ENCODE assay signal across 4 fruit fly cellular contexts in genomic region chr3R:28118111-28118510, dm6.
TF ChIP-seq lines count a peak whose summit lies in the region.

No protein-coding gene starts in this region.

- no peak for TF ChIP-seq CTCF in whole organism, embryonic (GFP tag; optimal IDR thresholded peaks at IDR 0.05; lab: Kevin White, UChicago)

TF ChIP-seq in whole organism, embryonic, 481 proteins besides CTCF, POLR2A, EP300 and RAD21 (continues in another document):
- TF ChIP-seq Ets65A (GFP tag; lab: Kevin White, UChicago) (peak; percentile 50), dysf (GFP tag; IDR thresholded peaks at IDR 0.05; lab: Robert Waterston, UW) (peak; percentile 56; the same call in 1 of the 3 replicates), vvl (GFP tag; IDR thresholded peaks at IDR 0.05; lab: Robert Waterston, UW) (peak; percentile 68), CG18011 (GFP tag; optimal IDR thresholded peaks at IDR 0.05; lab: Kevin White, UChicago) (no peak), CG18599 (GFP tag; optimal IDR thresholded peaks at IDR 0.05; lab: Kevin White, UChicago) (peak; percentile 83), run (tag; optimal IDR thresholded peaks at IDR 0.05; lab: Kevin White, UChicago) (no peak), CG32772 (GFP tag; IDR thresholded peaks at IDR 0.05; lab: Robert Waterston, UW) (peak; percentile 26; the same call in 1 of the 2 replicates), Ptx1 (GFP tag; IDR thresholded peaks at IDR 0.05; lab: Robert Waterston, UW) (peak; percentile 38; the same call in 1 of the 2 replicates), CG12659 (GFP tag; optimal IDR thresholded peaks at IDR 0.05; lab: Kevin White, UChicago) (peak; percentile 32), ttk (GFP tag; IDR thresholded peaks at IDR 0.05; lab: Robert Waterston, UW) (0 out of 2 replicates have a peak, but pooled peaks have one; percentile 27), CG17361 (GFP tag; IDR thresholded peaks at IDR 0.05; lab: Robert Waterston, UW) (0 out of 3 replicates have a peak, but pooled peaks have one; percentile 10), cwo (GFP tag; optimal IDR thresholded peaks at IDR 0.05; lab: Kevin White, UChicago) (peak; percentile 62), Rfx (GFP tag; IDR thresholded peaks at IDR 0.05; lab: Robert Waterston, UW) (peak; percentile 51), CG3995 (GFP tag; optimal IDR thresholded peaks at IDR 0.05; lab: Kevin White, UChicago) (no peak), CG13296 (GFP tag; optimal IDR thresholded peaks at IDR 0.05; lab: Kevin White, UChicago) (peak; percentile 12), CG16863 (GFP tag; optimal IDR thresholded peaks at IDR 0.05; lab: Kevin White, UChicago) (no peak), ind (GFP tag; optimal IDR thresholded peaks at IDR 0.05; lab: Kevin White, UChicago) (peak; percentile 43), ci (GFP tag; IDR thresholded peaks at IDR 0.05; lab: Robert Waterston, UW) (peak; percentile 46; the same call in 1 of the 3 replicates), odd (GFP tag; optimal IDR thresholded peaks at IDR 0.05; lab: Kevin White, UChicago) (no peak), esg (GFP tag; conservative IDR thresholded peaks at IDR 0.05; lab: Robert Waterston, UW) (peak; percentile 25; the same call in 1 of the 2 replicates), CG2199 (GFP tag; IDR thresholded peaks at IDR 0.05; lab: Robert Waterston, UW) (no peak), B-H1 (GFP tag; IDR thresholded peaks at IDR 0.05; lab: Robert Waterston, UW) (no peak)

TF ChIP-seq in whole organism, prepupa, 60 proteins besides CTCF, POLR2A, EP300 and RAD21 (continues in another document):
- no peak for TF ChIP-seq CG8119 (GFP tag; IDR thresholded peaks at IDR 0.05; lab: Robert Waterston, UW)
- no peak for TF ChIP-seq CG8632 (GFP tag; optimal IDR thresholded peaks at IDR 0.05; lab: Kevin White, UChicago)
- TF ChIP-seq CG16779 (tag; optimal IDR thresholded peaks at IDR 0.05; lab: Kevin White, UChicago): no peak
- no peak for TF ChIP-seq CG7368 (GFP tag; optimal IDR thresholded peaks at IDR 0.05; lab: Kevin White, UChicago)
- no peak for TF ChIP-seq CG3032 (tag; optimal IDR thresholded peaks at IDR 0.05; lab: Kevin White, UChicago)
- peak; percentile 2 for TF ChIP-seq CG3919 (GFP tag; optimal IDR thresholded peaks at IDR 0.05; lab: Kevin White, UChicago)
- TF ChIP-seq CG10631 (GFP tag; optimal IDR thresholded peaks at IDR 0.05; lab: Kevin White, UChicago): no peak
- peak; percentile 33 for TF ChIP-seq Ets96B (tag; optimal IDR thresholded peaks at IDR 0.05; lab: Kevin White, UChicago)
- no peak for TF ChIP-seq CG15336 (GFP tag; IDR thresholded peaks at IDR 0.05; lab: Robert Waterston, UW)
- no peak for TF ChIP-seq Hr39 (GFP tag; optimal IDR thresholded peaks at IDR 0.05; lab: Kevin White, UChicago)
- TF ChIP-seq CG31627 (GFP tag; optimal IDR thresholded peaks at IDR 0.05; lab: Kevin White, UChicago): peak; percentile 1
- TF ChIP-seq CG1621 (tag; optimal IDR thresholded peaks at IDR 0.05; lab: Kevin White, UChicago): no peak
- TF ChIP-seq dsx (GFP tag; optimal IDR thresholded peaks at IDR 0.05; lab: Kevin White, UChicago; ENCODE audit: poor library complexity, severe bottlenecking): no peak
- peak; percentile 62 for TF ChIP-seq Eip78C (GFP tag; lab: Kevin White, UChicago)
- TF ChIP-seq OdsH (GFP tag; optimal IDR thresholded peaks at IDR 0.05; lab: Kevin White, UChicago): no peak
- TF ChIP-seq Met (GFP tag; optimal IDR thresholded peaks at IDR 0.05; lab: Kevin White, UChicago): peak; percentile 22
- TF ChIP-seq CG8319 (GFP tag; optimal IDR thresholded peaks at IDR 0.05; lab: Kevin White, UChicago): no peak
- no peak for TF ChIP-seq Sox14 (GFP tag; optimal IDR thresholded peaks at IDR 0.05; lab: Kevin White, UChicago)
- no peak for TF ChIP-seq CG9139 (GFP tag; optimal IDR thresholded peaks at IDR 0.05; lab: Kevin White, UChicago)
- TF ChIP-seq CG6792 (GFP tag; optimal IDR thresholded peaks at IDR 0.05; lab: Kevin White, UChicago): no peak
- no peak for TF ChIP-seq fd59A (GFP tag; optimal IDR thresholded peaks at IDR 0.05; lab: Kevin White, UChicago)
- TF ChIP-seq CG10669 (GFP tag; optimal IDR thresholded peaks at IDR 0.05; lab: Kevin White, UChicago): peak; percentile 22
- no peak for TF ChIP-seq CG6276 (GFP tag; optimal IDR thresholded peaks at IDR 0.05; lab: Kevin White, UChicago)
- no peak for TF ChIP-seq Sox102F (GFP tag; optimal IDR thresholded peaks at IDR 0.05; lab: Kevin White, UChicago)
- TF ChIP-seq pdm3 (GFP tag; optimal IDR thresholded peaks at IDR 0.05; lab: Kevin White, UChicago): no peak

TF ChIP-seq in whole organism, pupa, 21 proteins besides CTCF, POLR2A, EP300 and RAD21:
- peak; percentile 10 for TF ChIP-seq CG15710 (tag; optimal IDR thresholded peaks at IDR 0.05; lab: Kevin White, UChicago)
- no peak for TF ChIP-seq D1 (tag; optimal IDR thresholded peaks at IDR 0.05; lab: Kevin White, UChicago)
- no peak for TF ChIP-seq rn (GFP tag; IDR thresholded peaks at IDR 0.05; lab: Robert Waterston, UW)
- no peak for TF ChIP-seq gl (tag; optimal IDR thresholded peaks at IDR 0.05; lab: Kevin White, UChicago)
- TF ChIP-seq CG9948 (tag; optimal IDR thresholded peaks at IDR 0.05; lab: Kevin White, UChicago): peak; percentile 5
- no peak for TF ChIP-seq CG13204 (GFP tag; optimal IDR thresholded peaks at IDR 0.05; lab: Kevin White, UChicago)
- TF ChIP-seq CG10348 (GFP tag; IDR thresholded peaks at IDR 0.05; lab: Robert Waterston, UW): no peak
- peak; percentile 54 for TF ChIP-seq CG8159 (tag; optimal IDR thresholded peaks at IDR 0.05; lab: Kevin White, UChicago)
- TF ChIP-seq CG14655 (GFP tag; optimal IDR thresholded peaks at IDR 0.05; lab: Kevin White, UChicago): peak; percentile 5
- TF ChIP-seq Snoo (tag; optimal IDR thresholded peaks at IDR 0.05; lab: Kevin White, UChicago): no peak
- TF ChIP-seq CG17806 (tag; optimal IDR thresholded peaks at IDR 0.05; lab: Kevin White, UChicago): peak; percentile 14

TF ChIP-seq in whole organism, wandering third instar larva, 38 proteins besides CTCF, POLR2A, EP300 and RAD21:
- TF ChIP-seq ey (GFP tag; optimal IDR thresholded peaks at IDR 0.05; lab: Kevin White, UChicago): peak; percentile 40
- peak; percentile 19 for TF ChIP-seq HLH106 (tag; optimal IDR thresholded peaks at IDR 0.05; lab: Kevin White, UChicago)
- TF ChIP-seq N (GFP tag; optimal IDR thresholded peaks at IDR 0.05; lab: Kevin White, UChicago): no peak
- peak; percentile 38 for TF ChIP-seq h (GFP tag; optimal IDR thresholded peaks at IDR 0.05; lab: Kevin White, UChicago)
- TF ChIP-seq rgr (GFP tag; optimal IDR thresholded peaks at IDR 0.05; lab: Kevin White, UChicago): peak; percentile 7
- no peak for TF ChIP-seq tai (GFP tag; optimal IDR thresholded peaks at IDR 0.05; lab: Kevin White, UChicago)
- TF ChIP-seq fru (GFP tag; optimal IDR thresholded peaks at IDR 0.05; lab: Kevin White, UChicago): peak; percentile 2
- no peak for TF ChIP-seq br (GFP tag; optimal IDR thresholded peaks at IDR 0.05; lab: Kevin White, UChicago)

Comparison
In these comparisons a context has a peak if more than half of its experiments do, and no peak if none do; other contexts are left out.
1. Of the 7 proteins assayed by ChIP-seq in both whole organism, embryonic and whole organism, prepupa: peak only in whole organism, embryonic: Blimp-1 and Sox102F; only in whole organism, prepupa: none; in both: none; in neither: 5.